Fruit fly (Drosophila melanogaster): ENCODE results near the gene CG33272.

Gene CG33272

dm6 chr3L:11533704-11534319 is 23.4 kb upstream of the CG33272 start (continued):
- peak; percentile 59 for TF ChIP-seq D19B (GFP tag; optimal IDR thresholded peaks at IDR 0.05)
- peak; percentile 23 for TF ChIP-seq CG10147 (GFP tag; optimal IDR thresholded peaks at IDR 0.05)
- TF ChIP-seq CG3995 (GFP tag; optimal IDR thresholded peaks at IDR 0.05), result peak; percentile 0
- TF ChIP-seq CG14667 (GFP tag; IDR thresholded peaks at IDR 0.05), result no peak
- TF ChIP-seq CG8089 (GFP tag; optimal IDR thresholded peaks at IDR 0.05), result no peak
- peak; percentile 44 for TF ChIP-seq fd3F (GFP tag; optimal IDR thresholded peaks at IDR 0.05)
- peak; percentile 69 for TF ChIP-seq CG18599 (GFP tag; optimal IDR thresholded peaks at IDR 0.05)
- TF ChIP-seq gce (GFP tag; IDR thresholded peaks at IDR 0.05), result no peak
- no peak for TF ChIP-seq CG6654 (GFP tag; optimal IDR thresholded peaks at IDR 0.05)
- TF ChIP-seq BEAF-32 (GFP tag; optimal IDR thresholded peaks at IDR 0.05), result no peak
- no peak for TF ChIP-seq nerfin-1 (tag; optimal IDR thresholded peaks at IDR 0.05)
- peak; percentile 9 for TF ChIP-seq CG13775 (GFP tag; optimal IDR thresholded peaks at IDR 0.05)
- no peak for TF ChIP-seq CG12942 (GFP tag; optimal IDR thresholded peaks at IDR 0.05)
- no peak for TF ChIP-seq Abd-B (GFP tag; optimal IDR thresholded peaks at IDR 0.05)
- TF ChIP-seq CG4707 (GFP tag; optimal IDR thresholded peaks at IDR 0.05), result no peak
- TF ChIP-seq Rx (GFP tag; IDR thresholded peaks at IDR 0.05), result no peak
- no peak for TF ChIP-seq zfh1 (GFP tag; IDR thresholded peaks at IDR 0.05)
- TF ChIP-seq CHES-1-like (GFP tag; optimal IDR thresholded peaks at IDR 0.05), result no peak
- TF ChIP-seq Hsf (GFP tag; optimal IDR thresholded peaks at IDR 0.05), result peak; percentile 37
- peak; percentile 58 for TF ChIP-seq Nf-YC (tag; optimal IDR thresholded peaks at IDR 0.05)
- no peak for TF ChIP-seq p53 (GFP tag; optimal IDR thresholded peaks at IDR 0.05)
- TF ChIP-seq CG1603 (tag; optimal IDR thresholded peaks at IDR 0.05), result peak; percentile 9
- TF ChIP-seq Mes4 (GFP tag; optimal IDR thresholded peaks at IDR 0.05), result no peak
- no peak for TF ChIP-seq repo (GFP tag; optimal IDR thresholded peaks at IDR 0.05)
- peak; percentile 77 for TF ChIP-seq CG2678 (tag; optimal IDR thresholded peaks at IDR 0.05)
- TF ChIP-seq CG34224 (GFP tag; IDR thresholded peaks at IDR 0.05; ENCODE audit: partially characterized antibody), result 0 out of 3 replicates have a peak, but pooled peaks have one; percentile 14
- no peak for TF ChIP-seq CG17328 (GFP tag; IDR thresholded peaks at IDR 0.05)
- peak; percentile 29 for TF ChIP-seq CG12219 (GFP tag; optimal IDR thresholded peaks at IDR 0.05)
- peak in 1 of 2 experiments; percentile 80 for TF ChIP-seq eve (GFP tag; optimal IDR thresholded peaks at IDR 0.05)
- TF ChIP-seq CG7928 (GFP tag; optimal IDR thresholded peaks at IDR 0.05), result peak; percentile 26
- TF ChIP-seq tap (tag; optimal IDR thresholded peaks at IDR 0.05), result peak; percentile 3
- TF ChIP-seq Vsx1 (GFP tag; optimal IDR thresholded peaks at IDR 0.05), result peak; percentile 32
- peak; percentile 35 for TF ChIP-seq sug (tag; optimal IDR thresholded peaks at IDR 0.05)
- TF ChIP-seq HHEX (GFP tag; optimal IDR thresholded peaks at IDR 0.05), result peak; percentile 19
- no peak for TF ChIP-seq pan (optimal IDR thresholded peaks at IDR 0.05)
- peak in 1 of 2 experiments; percentile 6 for TF ChIP-seq pan (GFP tag; optimal IDR thresholded peaks at IDR 0.05 in 1 of 2, IDR thresholded peaks at IDR 0.05 in 1 of 2)
- no peak for TF ChIP-seq CG11695 (GFP tag; IDR thresholded peaks at IDR 0.05)
- TF ChIP-seq knrl (GFP tag; IDR thresholded peaks at IDR 0.05; ENCODE audit: partially characterized antibody), result no peak
- TF ChIP-seq Antp (GFP tag; optimal IDR thresholded peaks at IDR 0.05), result no peak
- TF ChIP-seq CG10979 (tag; optimal IDR thresholded peaks at IDR 0.05), result peak; percentile 5
- no peak for TF ChIP-seq CG15601 (tag; optimal IDR thresholded peaks at IDR 0.05)
- TF ChIP-seq sima (GFP tag; optimal IDR thresholded peaks at IDR 0.05), result no peak
- TF ChIP-seq CG4854 (GFP tag; optimal IDR thresholded peaks at IDR 0.05), result no peak
- no peak for TF ChIP-seq ash1 (GFP tag; optimal IDR thresholded peaks at IDR 0.05)
- no peak for TF ChIP-seq Asciz (GFP tag; optimal IDR thresholded peaks at IDR 0.05)
- no peak for TF ChIP-seq CG9797 (GFP tag; optimal IDR thresholded peaks at IDR 0.05)
- TF ChIP-seq sens-2 (GFP tag; IDR thresholded peaks at IDR 0.05), result no peak
- TF ChIP-seq Camta (GFP tag; optimal IDR thresholded peaks at IDR 0.05), result peak; percentile 23
- TF ChIP-seq Bteb2 (GFP tag; optimal IDR thresholded peaks at IDR 0.05), result peak; percentile 24
- no peak for TF ChIP-seq Elba2 (GFP tag; optimal IDR thresholded peaks at IDR 0.05)
